Worm (Caenorhabditis elegans) whole organism, early embryonic: ENCODE data around the gene cest-2.3.

Source experiments
- ama-1 ChIP-seq: fragments of 150-350 bp; optimal IDR thresholded peaks from 2 replicates; lab custom pipeline; 2014
- pes-1 ChIP-seq: fragments of 200-800 bp; sonication (Bioruptor generic); IDR thresholded peaks from 2 replicates; pipeline ENCODE4 v1.3.6; 2022; ENCODE audit warnings: missing genetic modification reagents, missing genetic modification characterization, missing compliant biosample characterization

DNA sequence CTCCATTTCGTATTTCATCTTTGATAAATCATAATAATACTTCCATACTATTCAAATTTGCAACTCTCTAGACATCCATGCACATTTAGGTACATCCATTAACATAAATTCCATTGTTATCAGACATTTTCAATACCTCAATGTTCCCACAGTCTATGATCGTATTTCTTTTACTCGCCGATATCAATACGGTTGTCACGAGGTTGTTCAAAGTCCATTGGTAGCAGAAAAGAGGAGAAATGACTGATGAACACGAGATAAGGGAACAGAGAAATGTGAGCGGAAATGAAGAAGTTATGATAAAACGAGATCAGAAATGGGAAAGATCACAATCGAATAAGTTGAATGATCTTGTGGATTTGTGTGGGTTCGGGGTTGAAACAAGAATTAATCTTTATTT, 30.1 kb upstream of the cest-2.3 start:
- TF ChIP-seq pes-1, result no peak
- no peak for TF ChIP-seq ama-1
